Fruit fly (Drosophila melanogaster) whole organism, pupa: ENCODE measurements around the gene Pex10.

Experiments
- CG10348 ChIP-seq: fragments of 200-800 bp; sonication (Bioruptor generic); IDR thresholded peaks from 2 replicates; pipeline ENCODE4 v1.3.6; 2022; ENCODE audit warnings: missing biosample characterization, missing genetic modification characterization
- CG32121 ChIP-seq: fragments of 200-800 bp; sonication (Bioruptor generic); IDR thresholded peaks from 2 replicates; pipeline ENCODE4 v1.3.6; 2022; ENCODE audit warnings: missing biosample characterization, missing genetic modification characterization

DNA sequence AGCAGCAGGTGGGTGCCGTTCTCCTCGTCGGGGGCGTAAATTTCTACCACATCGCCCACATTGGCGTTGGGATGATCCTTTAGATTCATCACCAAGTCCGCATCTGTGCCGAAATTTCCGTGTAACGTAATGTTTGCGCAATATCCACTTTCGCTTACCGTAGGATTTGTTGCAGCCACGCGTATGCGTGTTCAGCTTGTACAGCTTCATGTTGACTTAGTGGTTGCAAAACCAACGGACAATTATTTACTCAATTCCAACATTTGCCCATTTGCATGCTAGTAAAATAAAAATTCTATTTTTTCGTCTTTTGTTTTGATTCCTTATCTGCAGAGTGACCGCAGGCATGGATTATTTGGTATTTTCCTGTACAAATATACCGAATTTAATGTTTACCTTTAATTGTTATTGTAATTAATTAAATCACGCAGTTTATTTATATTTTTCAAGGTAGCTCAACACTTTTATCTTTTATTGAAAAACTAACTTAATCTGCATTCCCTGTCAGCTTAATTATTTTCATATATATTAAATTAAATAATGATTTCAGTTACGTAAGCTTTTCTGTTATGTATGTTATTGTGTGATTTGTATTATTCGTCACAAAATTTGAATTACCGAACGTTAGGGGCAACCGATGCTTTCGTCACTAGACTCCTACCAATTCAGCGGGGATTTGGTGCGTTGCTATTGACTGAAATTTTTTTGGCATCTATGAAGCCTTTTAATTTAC lies 24.2 kb upstream of the Pex10 start, which contains the start of gene Iml1:
- no peak for TF ChIP-seq CG10348
- peak; percentile 50; the same call in 1 of the 2 replicates for TF ChIP-seq CG32121 (GFP tag; lab: Robert Waterston, UW)
